Fruit fly (Drosophila melanogaster): Measurements from ENCODE around the gene CG14073.
A peak's percentile ranks its signal among the peaks of the same experiment; 100 is the strongest.

Gene CG14073

DNA sequence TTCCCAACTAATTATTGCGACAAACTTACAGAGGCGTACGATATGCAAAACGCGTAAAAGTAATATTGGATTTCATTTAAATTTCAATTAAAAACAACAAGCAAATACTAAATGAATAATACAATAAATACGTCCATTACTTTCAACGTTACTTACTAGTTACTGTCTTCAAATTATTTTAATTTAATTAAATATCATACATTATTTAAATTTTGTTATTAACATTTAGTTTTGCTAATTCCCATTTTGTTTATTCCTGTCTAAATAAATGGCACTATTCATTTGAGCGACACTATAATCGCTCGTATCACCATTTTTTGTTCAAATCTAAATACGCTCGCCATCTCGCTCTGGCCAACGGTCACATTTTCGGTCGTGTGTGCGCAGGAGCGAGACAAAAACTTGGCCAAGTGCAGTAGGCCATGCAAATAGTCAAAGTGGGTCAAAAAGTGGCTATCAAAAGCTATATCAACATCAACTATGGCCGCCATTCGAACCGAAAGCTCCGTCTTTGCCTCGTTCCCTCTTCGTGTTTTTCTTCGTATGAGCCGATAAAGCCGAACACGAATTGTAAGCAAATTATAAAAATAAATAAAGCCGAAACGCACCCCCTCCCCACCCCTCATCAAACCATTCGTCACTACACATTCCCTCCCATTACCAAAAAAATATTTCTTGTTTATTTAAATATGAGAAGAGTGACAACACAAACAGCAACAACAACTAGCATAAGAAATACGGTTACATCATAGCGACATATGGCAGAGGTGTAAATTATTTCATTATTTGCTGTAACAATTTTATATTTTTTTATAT is 31.1 kb downstream of the CG14073 start (continued):
- TF ChIP-seq Camta (GFP tag; optimal IDR thresholded peaks at IDR 0.05) (no peak), zen2 (GFP tag; IDR thresholded peaks at IDR 0.05; ENCODE audit: partially characterized antibody) (no peak), CG8089 (GFP tag; optimal IDR thresholded peaks at IDR 0.05) (peak; percentile 24), Gug (GFP tag; IDR thresholded peaks at IDR 0.05) (no peak; the same call in 3 of the 4 replicates), Deaf1 (tag; optimal IDR thresholded peaks at IDR 0.05) (peak; percentile 99), odd (GFP tag; optimal IDR thresholded peaks at IDR 0.05) (peak; percentile 73), CG4404 (GFP tag; IDR thresholded peaks at IDR 0.05) (no peak), CG4730 (GFP tag; IDR thresholded peaks at IDR 0.05) (no peak), lilli (GFP tag; optimal IDR thresholded peaks at IDR 0.05) (no peak), Nf-YC (tag; optimal IDR thresholded peaks at IDR 0.05) (peak; percentile 56), D19A (tag; optimal IDR thresholded peaks at IDR 0.05) (no peak), Antp (GFP tag; optimal IDR thresholded peaks at IDR 0.05) (no peak), Dbx (GFP tag; IDR thresholded peaks at IDR 0.05) (peak; percentile 60; the same call in 2 of the 3 replicates), pum (GFP tag; optimal IDR thresholded peaks at IDR 0.05) (no peak), bowl (GFP tag; IDR thresholded peaks at IDR 0.05) (no peak), ro (GFP tag; IDR thresholded peaks at IDR 0.05) (no peak), CG6791 (GFP tag; IDR thresholded peaks at IDR 0.05; ENCODE audit: partially characterized antibody) (no peak), CG32772 (GFP tag; IDR thresholded peaks at IDR 0.05) (no peak), tll (GFP tag; optimal IDR thresholded peaks at IDR 0.05) (no peak), org-1 (GFP tag; optimal IDR thresholded peaks at IDR 0.05) (peak; percentile 1), sqz (GFP tag; optimal IDR thresholded peaks at IDR 0.05) (peak; percentile 92), CG4282 (GFP tag; optimal IDR thresholded peaks at IDR 0.05) (no peak), H2.0 (GFP tag; IDR thresholded peaks at IDR 0.05) (no peak), tgo (GFP tag; IDR thresholded peaks at IDR 0.05) (peak; percentile 18; the same call in 1 of the 3 replicates), CG9215 (GFP tag; IDR thresholded peaks at IDR 0.05) (no peak), CG10431 (GFP tag; optimal IDR thresholded peaks at IDR 0.05) (no peak), dysf (GFP tag; IDR thresholded peaks at IDR 0.05) (peak; percentile 48; the same call in 1 of the 3 replicates), Fer3 (tag; optimal IDR thresholded peaks at IDR 0.05) (peak; percentile 67), CG16813 (GFP tag; IDR thresholded peaks at IDR 0.05; ENCODE audit: partially characterized antibody) (no peak), bsh (GFP tag; optimal IDR thresholded peaks at IDR 0.05) (peak in 1 of 2 experiments; percentile 5), CG11398 (GFP tag; optimal IDR thresholded peaks at IDR 0.05) (peak; percentile 14), dmrt11E (tag; optimal IDR thresholded peaks at IDR 0.05) (no peak), CG13287 (GFP tag; IDR thresholded peaks at IDR 0.05; ENCODE audit: partially characterized antibody) (peak; percentile 33; the same call in 1 of the 2 replicates), Dip2 (GFP tag; IDR thresholded peaks at IDR 0.05) (no peak), Hr51 (GFP tag; optimal IDR thresholded peaks at IDR 0.05) (peak in 1 of 2 experiments; percentile 84), CG5180 (GFP tag; optimal IDR thresholded peaks at IDR 0.05) (peak; percentile 62), kay (GFP tag; optimal IDR thresholded peaks at IDR 0.05) (no peak), CG30020 (tag; optimal IDR thresholded peaks at IDR 0.05) (no peak), Sox100B (GFP tag; optimal IDR thresholded peaks at IDR 0.05) (peak; percentile 57), CG15011 (GFP tag; optimal IDR thresholded peaks at IDR 0.05) (peak; percentile 51), CG7745 (tag; optimal IDR thresholded peaks at IDR 0.05) (no peak), CG14667 (GFP tag; IDR thresholded peaks at IDR 0.05) (no peak), sima (GFP tag; optimal IDR thresholded peaks at IDR 0.05) (no peak), chm (GFP tag; IDR thresholded peaks at IDR 0.05) (peak; percentile 61; the same call in 1 of the 2 replicates), ci (GFP tag; IDR thresholded peaks at IDR 0.05) (peak; percentile 91), ems (GFP tag; optimal IDR thresholded peaks at IDR 0.05) (peak; percentile 13), prd (optimal IDR thresholded peaks at IDR 0.05) (no peak), prd (GFP tag; IDR thresholded peaks at IDR 0.05) (no peak), tup (GFP tag; optimal IDR thresholded peaks at IDR 0.05) (no peak)

Measured in whole organism, embryonic.